Worm (Caenorhabditis elegans) whole organism, young adult: ENCODE measurements around the gene E04F6.8.

Source experiments
- F39B2.1 ChIP-seq: fragments of 200-800 bp; sonication (Bioruptor generic); IDR thresholded peaks from 2 replicates; pipeline ENCODE4 v1.3.6; 2022; ENCODE audit warnings: missing genetic modification reagents, missing genetic modification characterization, missing compliant biosample characterization
- F52B5.7 ChIP-seq: sonication (generic microtip); optimal IDR thresholded peaks from 2 replicates; lab custom pipeline; 2016; ENCODE audit warnings: mild to moderate bottlenecking, missing genetic modification characterization, missing compliant biosample characterization
- F55B11.4 ChIP-seq: sonication (generic microtip); optimal IDR thresholded peaks from 2 replicates; lab custom pipeline; 2016; ENCODE audit warnings: missing compliant biosample characterization, missing genetic modification characterization, borderline replicate concordance; ENCODE audit not compliant: insufficient read depth
- K11D2.4 ChIP-seq: fragments of 200-800 bp; sonication (Bioruptor generic); IDR thresholded peaks from 2 replicates; pipeline ENCODE4 v1.3.6; 2022; ENCODE audit warnings: missing genetic modification reagents, missing genetic modification characterization, missing compliant biosample characterization
- K12H6.12 ChIP-seq: fragments of 200-800 bp; sonication (Bioruptor generic); optimal IDR thresholded peaks from 2 replicates; lab custom pipeline; 2018; ENCODE audit warnings: mild to moderate bottlenecking, missing genetic modification characterization, missing compliant biosample characterization
- Y56A3A.18 ChIP-seq: fragments of 200-800 bp; sonication (Bioruptor generic); IDR thresholded peaks from 2 replicates; pipeline ENCODE4 v1.3.6; 2022; ENCODE audit warnings: missing genetic modification reagents, missing genetic modification characterization, missing compliant biosample characterization
- ama-1 ChIP-seq, 3 experiments: fragments of 150-350 bp in 1 of 3; sonication (generic microtip) in 2 of 3; optimal IDR thresholded peaks; 2 replicates each; lab custom pipeline; 2014 to 2018; ENCODE audit warnings: missing biosample characterization in 2 of 3, missing genetic modification characterization in 2 of 3, missing genetic modification reagents in 2 of 3
- aptf-2 ChIP-seq: fragments of 200-800 bp; sonication (Bioruptor generic); conservative IDR thresholded peaks from 2 replicates; pipeline ENCODE4 v1.3.6; 2022; ENCODE audit warnings: missing genetic modification reagents, missing genetic modification characterization, missing compliant biosample characterization
- bed-1 ChIP-seq: fragments of 200-800 bp; sonication (Bioruptor generic); IDR thresholded peaks from 2 replicates; pipeline ENCODE4 v1.3.6; 2022; ENCODE audit warnings: missing genetic modification reagents, missing genetic modification characterization, missing compliant biosample characterization
- bed-2 ChIP-seq: fragments of 200-800 bp; sonication (Bioruptor generic); IDR thresholded peaks from 2 replicates; pipeline ENCODE4 v1.3.6; 2022; ENCODE audit warnings: missing genetic modification reagents, missing genetic modification characterization, missing compliant biosample characterization
- ccch-3 ChIP-seq: fragments of 200-800 bp; sonication (Bioruptor generic); optimal IDR thresholded peaks from 2 replicates; lab custom pipeline; 2018; ENCODE audit warnings: mild to moderate bottlenecking, missing genetic modification characterization, missing compliant biosample characterization
- ceh-58 ChIP-seq: fragments of 200-800 bp; sonication (Bioruptor generic); IDR thresholded peaks from 2 replicates; pipeline ENCODE4 v1.3.6; 2022; ENCODE audit warnings: missing genetic modification characterization, missing compliant biosample characterization
- ceh-91 ChIP-seq: fragments of 200-800 bp; sonication (Bioruptor generic); IDR thresholded peaks from 2 replicates; pipeline ENCODE4 v1.3.6; 2022; ENCODE audit warnings: missing genetic modification reagents, missing genetic modification characterization, missing compliant biosample characterization
- die-1 ChIP-seq: sonication (generic microtip); optimal IDR thresholded peaks from 2 replicates; lab custom pipeline; 2016; ENCODE audit warnings: missing genotype, mild to moderate bottlenecking, missing genetic modification characterization, missing compliant biosample characterization
- dpl-1 ChIP-seq: fragments of 150-350 bp; optimal IDR thresholded peaks from 2 replicates; lab custom pipeline; 2014; ENCODE audit warnings: missing biosample characterization, missing genetic modification reagents, missing genetic modification characterization
- egrh-3 ChIP-seq: fragments of 200-800 bp; sonication (Bioruptor generic); IDR thresholded peaks from 2 replicates; pipeline ENCODE4 v1.3.6; 2022; ENCODE audit warnings: missing genetic modification reagents, missing genetic modification characterization, missing compliant biosample characterization
- hmg-20 ChIP-seq: fragments of 200-800 bp; sonication (Bioruptor generic); IDR thresholded peaks from 2 replicates; pipeline ENCODE4 v1.3.6; 2022; ENCODE audit warnings: missing genetic modification reagents, missing genetic modification characterization, missing compliant biosample characterization
- let-607 ChIP-seq, 2 experiments: fragments of 200-800 bp in 1 of 2; sonication (Bioruptor generic) in 1 of 2; sonication (generic microtip) in 1 of 2; optimal IDR thresholded peaks; 2 replicates each; lab custom pipeline; 2016 to 2018; ENCODE audit warnings: mild to moderate bottlenecking in 2 of 2, missing compliant biosample characterization in 2 of 2, missing genetic modification characterization in 2 of 2, moderate library complexity in 2 of 2, missing genotype in 1 of 2
- lin-26 ChIP-seq: fragments of 200-800 bp; sonication (Bioruptor generic); IDR thresholded peaks from 2 replicates; pipeline ENCODE4 v1.3.6; 2022; ENCODE audit warnings: missing genetic modification reagents, missing genetic modification characterization, missing compliant biosample characterization
- lin-40 ChIP-seq: sonication (generic microtip); optimal IDR thresholded peaks from 2 replicates; lab custom pipeline; 2016; ENCODE audit warnings: missing genetic modification characterization, mild to moderate bottlenecking, missing compliant biosample characterization, missing genotype, missing genetic modification reagents
- lir-1 ChIP-seq: fragments of 200-800 bp; sonication (Bioruptor generic); conservative IDR thresholded peaks from 2 replicates; pipeline ENCODE4 v1.3.6; 2022; ENCODE audit warnings: missing genetic modification reagents, missing genetic modification characterization, missing compliant biosample characterization
- lsl-1 ChIP-seq: fragments of 200-800 bp; sonication (Bioruptor generic); optimal IDR thresholded peaks from 2 replicates; lab custom pipeline; 2018; ENCODE audit warnings: mild to moderate bottlenecking, missing genetic modification characterization, moderate library complexity, missing compliant biosample characterization
- madf-8 ChIP-seq: fragments of 200-800 bp; sonication (Bioruptor generic); conservative IDR thresholded peaks from 2 replicates; pipeline ENCODE4 v1.3.6; 2022; ENCODE audit warnings: missing genetic modification reagents, missing genetic modification characterization, missing compliant biosample characterization
- mel-28 ChIP-seq: sonication (generic microtip); optimal IDR thresholded peaks from 2 replicates; lab custom pipeline; 2016; ENCODE audit warnings: borderline replicate concordance, mild to moderate bottlenecking, missing genetic modification characterization, missing compliant biosample characterization
- nfya-1 ChIP-seq: sonication (generic microtip); optimal IDR thresholded peaks from 2 replicates; lab custom pipeline; 2017; ENCODE audit warnings: antibody characterized with exemption, missing compliant biosample characterization, missing genetic modification characterization, borderline replicate concordance; ENCODE audit not compliant: insufficient read depth
- nhr-179 ChIP-seq: sonication (generic microtip); optimal IDR thresholded peaks from 2 replicates; lab custom pipeline; 2016; ENCODE audit warnings: mild to moderate bottlenecking, missing genetic modification characterization, missing compliant biosample characterization
- pha-4 ChIP-seq: fragments of 150-350 bp; sonication (generic microtip); optimal IDR thresholded peaks from 2 replicates; lab custom pipeline; 2014; ENCODE audit warnings: missing biosample characterization, missing genetic modification reagents, missing genetic modification characterization
- repo-1 ChIP-seq: sonication (generic microtip); optimal IDR thresholded peaks from 2 replicates; lab custom pipeline; 2017; ENCODE audit warnings: mild to moderate bottlenecking, missing genetic modification characterization, missing compliant biosample characterization
- sea-2 ChIP-seq: fragments of 200-800 bp; sonication (Bioruptor generic); IDR thresholded peaks from 2 replicates; pipeline ENCODE4 v1.3.6; 2022; ENCODE audit warnings: missing genetic modification characterization, missing compliant biosample characterization
- snpc-1.3 ChIP-seq: sonication (generic microtip); optimal IDR thresholded peaks from 2 replicates; lab custom pipeline; 2017; ENCODE audit warnings: missing genetic modification characterization, mild to moderate bottlenecking, missing compliant biosample characterization, antibody characterized with exemption, moderate library complexity, missing genotype, missing genetic modification reagents; ENCODE audit not compliant: insufficient read depth
- snpc-4 ChIP-seq, 5 experiments: fragments of 150-350 bp in 1 of 5; sonication (generic microtip) in 4 of 5; optimal IDR thresholded peaks; 2 replicates each; lab custom pipeline; 2014 to 2018; ENCODE audit warnings: missing genetic modification characterization in 5 of 5, missing biosample characterization in 3 of 5, antibody characterized with exemption in 2 of 5, mild to moderate bottlenecking in 2 of 5, missing compliant biosample characterization in 2 of 5, missing genotype in 2 of 5, moderate library complexity in 2 of 5, missing genetic modification reagents in 1 of 5
- tbp1 ChIP-seq: fragments of 200-800 bp; sonication (Bioruptor generic); optimal IDR thresholded peaks from 2 replicates; lab custom pipeline; 2018; ENCODE audit warnings: mild to moderate bottlenecking, missing genetic modification characterization, missing compliant biosample characterization
- tlf-1 ChIP-seq: fragments of 200-800 bp; sonication (Bioruptor generic); optimal IDR thresholded peaks from 2 replicates; lab custom pipeline; 2018; ENCODE audit warnings: mild to moderate bottlenecking, missing genetic modification characterization, missing compliant biosample characterization
- unc-130 ChIP-seq: sonication (generic microtip); optimal IDR thresholded peaks from 2 replicates; lab custom pipeline; 2016; ENCODE audit warnings: missing genetic modification reagents, missing genetic modification characterization, missing compliant biosample characterization
- zfh-2 ChIP-seq: fragments of 200-800 bp; sonication (Bioruptor generic); conservative IDR thresholded peaks from 2 replicates; pipeline ENCODE4 v1.3.6; 2022; ENCODE audit warnings: missing genetic modification reagents, missing genetic modification characterization, missing compliant biosample characterization
- ztf-3 ChIP-seq: fragments of 200-800 bp; sonication (Bioruptor generic); optimal IDR thresholded peaks from 2 replicates; lab custom pipeline; 2018; ENCODE audit warnings: mild to moderate bottlenecking, missing genetic modification characterization, missing compliant biosample characterization

E04F6.8 gene

DNA sequence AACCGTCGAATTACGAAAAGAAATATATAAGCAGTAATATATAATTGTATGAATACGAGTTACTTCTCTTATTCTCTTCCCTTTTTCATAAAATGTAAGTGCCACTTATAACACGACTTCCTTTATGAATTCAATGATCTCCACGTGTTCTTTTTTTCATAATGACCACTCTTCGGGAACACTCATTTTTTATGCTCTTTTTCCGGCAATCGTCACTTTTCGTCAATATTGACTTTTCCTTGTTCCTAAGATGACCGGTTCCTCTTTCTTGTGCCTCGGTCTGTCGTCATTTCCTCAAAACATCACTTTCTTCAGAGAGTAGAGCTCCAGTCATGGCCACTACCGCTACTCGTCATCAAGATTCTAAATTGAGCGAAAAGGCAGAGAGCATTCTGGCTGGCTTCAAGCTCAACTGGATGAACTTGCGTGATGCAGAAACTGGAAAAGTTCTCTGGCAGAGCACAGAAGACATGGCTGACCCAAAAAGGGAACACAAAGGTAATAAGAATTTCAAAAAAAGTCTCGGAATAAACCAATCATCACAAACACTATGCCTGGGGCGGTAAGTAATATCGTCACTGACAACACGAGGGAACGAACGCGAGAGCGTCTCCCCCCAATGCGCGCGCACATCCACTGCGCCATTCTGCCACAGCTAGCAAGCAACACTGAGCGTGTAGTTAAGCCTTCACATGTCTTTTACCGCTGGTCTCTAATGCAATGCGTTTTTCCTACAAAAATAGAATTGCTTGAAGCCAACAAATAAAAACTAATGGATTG lies 27.5 kb downstream of the E04F6.8 start, which contains the start of gene pdl-1 (continued):
- TF ChIP-seq zfh-2 (no peak; the same call in 1 of the 2 replicates), nhr-179 (tag; lab: Kevin White, UChicago) (peak; percentile 77), tbp1 (GFP tag; lab: Kevin White, UChicago) (peak; percentile 96), lsl-1 (GFP tag; lab: Kevin White, UChicago) (peak; percentile 60), pha-4 (no peak), F55B11.4 (tag; lab: Kevin White, UChicago) (no peak), snpc-4 (GFP tag; optimal IDR thresholded peaks at IDR 0.05; lab: Kevin White, UChicago) (peak; percentile 53), snpc-4 (tag; optimal IDR thresholded peaks at IDR 0.05; lab: Kevin White, UChicago) (peak; percentile 67 to 83 (median 80)), lin-26 (GFP tag; lab: Robert Waterston, UW) (peak; percentile 96), F39B2.1 (GFP tag; lab: Robert Waterston, UW) (no peak), let-607 (tag; optimal IDR thresholded peaks at IDR 0.05; lab: Kevin White, UChicago) (peak; percentile 28 to 30), dpl-1 (no peak), Y56A3A.18 (GFP tag; lab: Robert Waterston, UW) (peak; percentile 91), ztf-3 (GFP tag; lab: Kevin White, UChicago) (peak; percentile 51), sea-2 (GFP tag; lab: Robert Waterston, UW) (0 out of 2 replicates have a peak, but pooled peaks have one; percentile 80), aptf-2 (peak; percentile 65), nfya-1 (tag; lab: Kevin White, UChicago) (no peak), egrh-3 (GFP tag; lab: Robert Waterston, UW) (peak; percentile 57), snpc-1.3 (tag; lab: Kevin White, UChicago) (peak; percentile 89), F52B5.7 (tag; lab: Kevin White, UChicago) (peak; percentile 94), die-1 (tag; lab: Kevin White, UChicago) (peak; percentile 96), bed-1 (GFP tag; lab: Robert Waterston, UW) (peak; percentile 94), repo-1 (peak; percentile 72), madf-8 (GFP tag; lab: Robert Waterston, UW) (peak; percentile 48), unc-130 (peak; percentile 64), hmg-20 (GFP tag; lab: Robert Waterston, UW) (peak; percentile 77), ccch-3 (GFP tag; lab: Kevin White, UChicago) (no peak), ama-1 (optimal IDR thresholded peaks at IDR 0.05; lab: Kevin White, UChicago) (no peak), ama-1 (GFP tag; optimal IDR thresholded peaks at IDR 0.05; lab: Kevin White, UChicago) (peak; percentile 87 to 93), K12H6.12 (tag; lab: Kevin White, UChicago) (peak; percentile 77), ceh-58 (GFP tag; lab: Robert Waterston, UW) (no peak), bed-2 (GFP tag; lab: Robert Waterston, UW) (no peak), ceh-91 (no peak), lin-40 (tag; lab: Kevin White, UChicago) (peak; percentile 72), lir-1 (peak; percentile 71; the same call in 1 of the 2 replicates)

ce11 chrII:7182630-7183029 lies 28.6 kb downstream of the E04F6.8 start:
- TF ChIP-seq snpc-1.3 (tag; lab: Kevin White, UChicago) (no peak), tlf-1 (GFP tag; lab: Kevin White, UChicago) (no peak), lsl-1 (GFP tag; lab: Kevin White, UChicago) (no peak), K11D2.4 (no peak), mel-28 (tag; lab: Kevin White, UChicago) (no peak), dpl-1 (no peak)
